Fruit fly (Drosophila melanogaster) S2 (cell line): Measurements from ENCODE around the gene CG42635.

Source experiments
- CG8478 ChIP-seq: fragments of >200 bp; optimal IDR thresholded peaks from 2 replicates; lab custom pipeline; 2018
- CTCF ChIP-seq, 2 experiments: fragments of >200 bp; optimal IDR thresholded peaks; 2 replicates each; lab custom pipeline; 2018

dm6 chr2L:17988955-17989354, 18.8 kb upstream of the CG42635 start:
- TF ChIP-seq CG8478 (no peak), CTCF (optimal IDR thresholded peaks at IDR 0.05; lab: Kevin White, UChicago) (no peak)
